Worm (Caenorhabditis elegans): Measurements from ENCODE around the gene R151.2.

DNA sequence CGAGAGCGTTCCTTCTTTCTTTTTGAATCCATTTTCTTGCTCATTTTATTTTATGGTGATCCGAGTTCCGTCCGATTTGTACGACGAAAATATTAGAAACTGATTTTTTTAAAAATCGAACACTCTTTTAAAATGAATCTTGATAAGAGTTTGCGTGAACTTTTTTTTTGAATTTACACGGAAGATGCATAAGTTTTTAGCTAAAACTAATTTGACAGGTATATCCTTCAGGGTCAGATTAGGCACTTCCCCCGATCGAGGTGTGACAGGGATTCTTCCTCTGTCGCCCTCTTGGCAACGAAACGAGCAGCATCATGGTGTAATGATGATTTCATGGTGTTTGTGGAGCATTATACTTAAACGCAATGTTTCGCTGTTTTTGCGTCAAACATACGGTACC, 14.4 kb upstream of the R151.2 start, which contains the start of gene F37C12.18:
- TF ChIP-seq daf-12 (tag; optimal IDR thresholded peaks at IDR 0.05) (no peak), lin-13 (GFP tag; optimal IDR thresholded peaks at IDR 0.05) (no peak), nhr-11 (tag; optimal IDR thresholded peaks at IDR 0.05) (no peak), ceh-44 (GFP tag; IDR thresholded peaks at IDR 0.05) (no peak)
